Worm (Caenorhabditis elegans) whole organism, L1 larva: ENCODE measurements around the gene F38A1.6.

ENCODE experiments used
- C04F5.9 ChIP-seq: sonication (generic microtip); optimal IDR thresholded peaks from 2 replicates; lab custom pipeline; 2016; ENCODE audit warnings: missing genetic modification characterization, missing compliant biosample characterization
- C34B4.2 ChIP-seq: sonication (generic microtip); optimal IDR thresholded peaks from 2 replicates; lab custom pipeline; 2017; ENCODE audit warnings: mild to moderate bottlenecking, missing genetic modification characterization, missing compliant biosample characterization
- F16B12.6 ChIP-seq: fragments of 150-350 bp; optimal IDR thresholded peaks from 2 replicates; lab custom pipeline; 2014; ENCODE audit warnings: missing biosample characterization, missing genetic modification characterization
- Y116A8C.19 ChIP-seq: sonication (generic microtip); optimal IDR thresholded peaks from 2 replicates; lab custom pipeline; 2016; ENCODE audit warnings: missing compliant biosample characterization, missing genetic modification characterization, borderline replicate concordance
- alr-1 ChIP-seq: fragments of 200-800 bp; sonication (Bioruptor generic); optimal IDR thresholded peaks from 2 replicates; lab custom pipeline; 2018; ENCODE audit warnings: borderline replicate concordance, mild to moderate bottlenecking, missing genetic modification characterization, missing compliant biosample characterization
- ama-1 ChIP-seq: fragments of 150-350 bp; optimal IDR thresholded peaks from 2 replicates; lab custom pipeline; 2014
- ceh-90 ChIP-seq: sonication (generic microtip); optimal IDR thresholded peaks from 2 replicates; lab custom pipeline; 2016; ENCODE audit warnings: missing genetic modification characterization, missing compliant biosample characterization
- dpl-1 ChIP-seq, 3 experiments: fragments of 150-350 bp in 2 of 3; sonication (generic microtip) in 1 of 3; optimal IDR thresholded peaks; 2 replicates each; lab custom pipeline; 2014 to 2017; ENCODE audit warnings: missing biosample characterization in 3 of 3, missing genetic modification characterization in 3 of 3, missing genetic modification reagents in 3 of 3
- dsc-1 ChIP-seq: sonication (generic microtip); optimal IDR thresholded peaks from 2 replicates; lab custom pipeline; 2016; ENCODE audit warnings: mild to moderate bottlenecking, missing genetic modification characterization, missing compliant biosample characterization
- efl-1 ChIP-seq, 4 experiments: fragments of 150-350 bp; optimal IDR thresholded peaks in 3 of 4; peaks in 1 of 4; 1 replicate in 1 of 4; 2 replicates in 3 of 4; lab custom pipeline; 2014; ENCODE audit warnings: missing biosample characterization in 2 of 4, missing genetic modification characterization in 2 of 4, missing genetic modification reagents in 2 of 4
- egl-27 ChIP-seq, 2 experiments: fragments of 150-350 bp in 1 of 2; sonication (generic microtip); optimal IDR thresholded peaks; 3 replicates each; lab custom pipeline; 2017 to 2018; ENCODE audit warnings: missing biosample characterization in 2 of 2, missing genetic modification characterization in 2 of 2, missing genetic modification reagents in 2 of 2
- elt-2 ChIP-seq: sonication (generic microtip); optimal IDR thresholded peaks from 2 replicates; lab custom pipeline; 2016; ENCODE audit warnings: missing genetic modification characterization, mild to moderate bottlenecking, inconsistent platforms, missing compliant biosample characterization, missing genetic modification reagents
- elt-3 ChIP-seq, 6 experiments: fragments of 150-350 bp in 1 of 6; sonication (generic microtip); optimal IDR thresholded peaks; 2 replicates each; lab custom pipeline; 2017 to 2018; ENCODE audit warnings: missing biosample characterization in 6 of 6, missing genetic modification characterization in 6 of 6, inconsistent platforms in 1 of 6
- ets-5 ChIP-seq: fragments of 200-800 bp; sonication (Bioruptor generic); IDR thresholded peaks from 2 replicates; pipeline ENCODE4 v1.3.6; 2022; ENCODE audit warnings: missing genetic modification characterization, missing compliant biosample characterization
- fos-1 ChIP-seq: fragments of 150-350 bp; optimal IDR thresholded peaks from 2 replicates; lab custom pipeline; 2014; ENCODE audit warnings: missing biosample characterization, missing genetic modification characterization
- hlh-4 ChIP-seq: sonication (generic microtip); optimal IDR thresholded peaks from 2 replicates; lab custom pipeline; 2016; ENCODE audit warnings: mild to moderate bottlenecking, missing genetic modification characterization, missing compliant biosample characterization
- hpl-2 ChIP-seq: fragments of 150-350 bp; optimal IDR thresholded peaks from 2 replicates; lab custom pipeline; 2014; ENCODE audit warnings: missing biosample characterization, missing genetic modification reagents, missing genetic modification characterization
- irx-1 ChIP-seq: sonication (generic microtip); optimal IDR thresholded peaks from 2 replicates; lab custom pipeline; 2016; ENCODE audit warnings: missing genetic modification characterization, missing compliant biosample characterization
- jun-1 ChIP-seq: fragments of 150-350 bp; optimal IDR thresholded peaks from 2 replicates; lab custom pipeline; 2014; ENCODE audit warnings: missing biosample characterization, missing genetic modification reagents, missing genetic modification characterization
- lin-15B ChIP-seq: fragments of 150-350 bp; sonication (generic microtip); optimal IDR thresholded peaks from 3 replicates; lab custom pipeline; 2014; ENCODE audit warnings: missing biosample characterization, missing genetic modification characterization
- lsy-2 ChIP-seq, 2 experiments: fragments of 150-350 bp; optimal IDR thresholded peaks; 2 replicates each; lab custom pipeline; 2014; ENCODE audit warnings: missing biosample characterization in 2 of 2, missing genetic modification characterization in 2 of 2
- mdl-1 ChIP-seq, 2 experiments: fragments of 150-350 bp; optimal IDR thresholded peaks; 2 replicates each; lab custom pipeline; 2014 to 2017; ENCODE audit warnings: missing biosample characterization in 2 of 2, missing genetic modification characterization in 2 of 2, inconsistent platforms in 1 of 2
- mep-1 ChIP-seq: fragments of 150-350 bp; optimal IDR thresholded peaks from 2 replicates; lab custom pipeline; 2014; ENCODE audit warnings: missing biosample characterization, missing genetic modification characterization
- nhr-11 ChIP-seq: fragments of 150-350 bp; optimal IDR thresholded peaks from 2 replicates; lab custom pipeline; 2014; ENCODE audit warnings: missing biosample characterization, missing genetic modification characterization
- nhr-19 ChIP-seq: fragments of 200-800 bp; sonication (Bioruptor generic); conservative IDR thresholded peaks from 2 replicates; pipeline ENCODE4 v1.3.6; 2022; ENCODE audit warnings: missing genetic modification characterization, missing compliant biosample characterization
- nhr-20 ChIP-seq: sonication (generic microtip); optimal IDR thresholded peaks from 2 replicates; lab custom pipeline; 2016; ENCODE audit warnings: mild to moderate bottlenecking, missing genetic modification characterization, missing compliant biosample characterization
- nhr-28 ChIP-seq: fragments of 150-350 bp; optimal IDR thresholded peaks from 2 replicates; lab custom pipeline; 2014; ENCODE audit warnings: missing biosample characterization, missing genetic modification characterization
- nhr-85 ChIP-seq: sonication (generic microtip); peaks from one replicate; lab custom pipeline; 2016; ENCODE audit warnings: missing genetic modification characterization, inconsistent platforms, missing compliant biosample characterization
- nhr-90 ChIP-seq: sonication (generic microtip); optimal IDR thresholded peaks from 2 replicates; lab custom pipeline; 2016; ENCODE audit warnings: mild to moderate bottlenecking, missing genetic modification characterization, missing compliant biosample characterization; ENCODE audit not compliant: poor library complexity
- pqm-1 ChIP-seq: sonication (generic microtip); optimal IDR thresholded peaks from 3 replicates; lab custom pipeline; 2017; ENCODE audit warnings: missing biosample characterization, missing genetic modification characterization
- rnt-1 ChIP-seq: sonication (generic microtip); optimal IDR thresholded peaks from 2 replicates; lab custom pipeline; 2016; ENCODE audit warnings: mild to moderate bottlenecking, missing genetic modification characterization, moderate library complexity, missing compliant biosample characterization
- sptf-1 ChIP-seq: fragments of 150-350 bp; optimal IDR thresholded peaks from 2 replicates; lab custom pipeline; 2014; ENCODE audit warnings: missing biosample characterization, missing genetic modification characterization
- tbx-2 ChIP-seq: sonication (generic microtip); optimal IDR thresholded peaks from 2 replicates; lab custom pipeline; 2016; ENCODE audit warnings: missing genetic modification characterization, missing compliant biosample characterization
- unc-30 ChIP-seq: sonication (generic microtip); optimal IDR thresholded peaks from 2 replicates; lab custom pipeline; 2017; ENCODE audit warnings: missing biosample characterization, missing genetic modification characterization
- unc-86 ChIP-seq: sonication (generic microtip); optimal IDR thresholded peaks from 2 replicates; lab custom pipeline; 2016; ENCODE audit warnings: missing genetic modification characterization, missing compliant biosample characterization
- vab-15 ChIP-seq: sonication (generic microtip); optimal IDR thresholded peaks from 2 replicates; lab custom pipeline; 2017; ENCODE audit warnings: missing genotype, mild to moderate bottlenecking, missing genetic modification characterization, missing compliant biosample characterization
- xbp-1 ChIP-seq: sonication (generic microtip); optimal IDR thresholded peaks from 2 replicates; lab custom pipeline; 2016; ENCODE audit warnings: missing genetic modification characterization, missing compliant biosample characterization
- zag-1 ChIP-seq: fragments of 150-350 bp; optimal IDR thresholded peaks from 2 replicates; lab custom pipeline; 2014; ENCODE audit warnings: missing biosample characterization, missing genetic modification characterization

Gene F38A1.6

DNA sequence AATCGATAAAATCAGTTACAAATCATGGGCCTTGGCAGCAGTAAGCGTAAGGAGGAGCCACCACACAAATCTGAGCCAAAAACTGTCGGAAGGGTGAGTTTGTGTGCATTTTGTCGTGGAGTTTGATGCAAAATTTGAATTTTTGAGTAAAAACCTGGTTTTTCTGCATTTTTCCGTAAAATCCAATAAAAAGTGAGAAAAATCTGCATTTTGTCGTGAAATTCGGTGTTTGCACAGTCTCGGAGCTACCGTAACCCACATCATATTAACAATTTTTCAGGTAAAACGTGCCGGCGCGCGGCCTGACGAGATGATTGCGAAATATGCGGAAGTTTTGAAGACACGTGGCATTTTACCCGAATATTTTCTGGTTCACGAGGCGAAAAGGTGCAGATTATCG is 24.2 kb downstream of the F38A1.6 start:
- TF ChIP-seq efl-1 (optimal IDR thresholded peaks at IDR 0.05; lab: Kevin White, UChicago) = no peak
- peak in 1 of 2 experiments; percentile 10 for TF ChIP-seq efl-1 (GFP tag; optimal IDR thresholded peaks at IDR 0.05 in 1 of 2; lab: Kevin White, UChicago)
- TF ChIP-seq nhr-90 (tag; lab: Kevin White, UChicago) = no peak

- TF ChIP-seq pqm-1 (tag; lab: Kevin White, UChicago) (no peak), zag-1 (tag; lab: Kevin White, UChicago) (no peak), nhr-28 (no peak), lsy-2 (tag; optimal IDR thresholded peaks at IDR 0.05; lab: Kevin White, UChicago) (peak in 1 of 2 experiments; percentile 28), lin-15B (no peak), efl-1 (optimal IDR thresholded peaks at IDR 0.05; lab: Kevin White, UChicago) (no peak), efl-1 (GFP tag; optimal IDR thresholded peaks at IDR 0.05 in 1 of 2; lab: Kevin White, UChicago) (peak in 1 of 2 experiments; percentile 3), F16B12.6 (peak; percentile 5)
These were observed 25.4 kb downstream of the F38A1.6 start for ce11 chrIV:1277067-1277466.

DNA sequence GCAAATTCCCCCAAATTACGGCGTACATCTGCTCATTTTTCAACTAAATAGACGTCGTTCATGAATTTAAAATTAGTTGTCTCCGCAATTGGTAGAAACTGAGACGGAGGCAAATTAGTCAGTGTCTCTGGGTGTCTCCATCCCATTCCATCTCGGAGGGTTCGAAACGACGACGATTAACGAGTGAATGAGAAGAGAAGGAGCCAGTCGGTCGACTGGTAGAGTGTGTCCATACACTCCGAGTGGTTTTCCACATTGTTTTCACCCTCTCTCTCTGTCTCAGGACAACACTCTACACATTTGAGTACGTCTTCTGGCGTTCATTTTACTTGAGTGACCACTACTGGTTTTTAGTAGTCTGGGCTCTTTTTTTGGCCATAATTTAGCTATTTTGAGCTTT is 27.3 kb downstream of the F38A1.6 start:
- TF ChIP-seq nhr-11 (tag; lab: Kevin White, UChicago) = no peak

- TF ChIP-seq mdl-1 (tag; optimal IDR thresholded peaks at IDR 0.05; lab: Kevin White, UChicago) (no peak), fos-1 (tag; lab: Kevin White, UChicago) (peak; percentile 12), C34B4.2 (no peak)
These were observed 33.2 kb downstream of the F38A1.6 start for ce11 chrIV:1284877-1285276.

- no peak for TF ChIP-seq sptf-1 (tag; lab: Kevin White, UChicago)
- no peak for TF ChIP-seq unc-30 (tag; lab: Kevin White, UChicago)
- TF ChIP-seq nhr-85 = no peak
- no peak for TF ChIP-seq tbx-2 (tag; lab: Kevin White, UChicago)
- TF ChIP-seq C34B4.2 = no peak
- TF ChIP-seq hlh-4 = no peak
- TF ChIP-seq egl-27 (tag; optimal IDR thresholded peaks at IDR 0.05; lab: Kevin White, UChicago) = no peak
- no peak for TF ChIP-seq efl-1 (optimal IDR thresholded peaks at IDR 0.05; lab: Kevin White, UChicago)
- TF ChIP-seq efl-1 (GFP tag; optimal IDR thresholded peaks at IDR 0.05 in 1 of 2; lab: Kevin White, UChicago) = no peak
- no peak for TF ChIP-seq nhr-90 (tag; lab: Kevin White, UChicago)
- TF ChIP-seq alr-1 (tag; lab: Kevin White, UChicago) = no peak
- no peak for TF ChIP-seq ama-1 (lab: Kevin White, UChicago)
- TF ChIP-seq hpl-2 = no peak
- no peak for TF ChIP-seq irx-1
- TF ChIP-seq elt-3 (tag; optimal IDR thresholded peaks at IDR 0.05; lab: Kevin White, UChicago) = no peak
- TF ChIP-seq, all 84 proteins: peak for 0
These were observed 34.9 kb downstream of the F38A1.6 start for ce11 chrIV:1286549-1286948.

ce11 chrIV:1289327-1289726 is 37.7 kb downstream of the F38A1.6 start, which contains the start of gene plst-1:
Gene plst-1, plus strand, starts transcription at chrIV:1289627.
- TF ChIP-seq nhr-19 (GFP tag; lab: Robert Waterston, UW) (no peak), ets-5 (no peak), dsc-1 (tag; lab: Kevin White, UChicago) (no peak), Y116A8C.19 (tag; lab: Kevin White, UChicago) (no peak), C04F5.9 (tag; lab: Kevin White, UChicago) (no peak), vab-15 (tag; lab: Kevin White, UChicago) (no peak), efl-1 (optimal IDR thresholded peaks at IDR 0.05; lab: Kevin White, UChicago) (no peak), efl-1 (GFP tag; optimal IDR thresholded peaks at IDR 0.05 in 1 of 2; lab: Kevin White, UChicago) (no peak), unc-86 (tag; lab: Kevin White, UChicago) (no peak), C34B4.2 (no peak), hlh-4 (no peak)

ce11 chrIV:1298984-1299383 is 47.3 kb downstream of the F38A1.6 start:
- TF ChIP-seq ceh-90 = no peak
- TF ChIP-seq ets-5 = no peak
- no peak for TF ChIP-seq xbp-1
- no peak for TF ChIP-seq pqm-1 (tag; lab: Kevin White, UChicago)
- TF ChIP-seq elt-2 (tag; lab: Kevin White, UChicago) = no peak
- TF ChIP-seq tbx-2 (tag; lab: Kevin White, UChicago) = no peak
- TF ChIP-seq nhr-20 (tag; lab: Kevin White, UChicago) = no peak
- no peak for TF ChIP-seq rnt-1 (tag; lab: Kevin White, UChicago)
- TF ChIP-seq unc-86 (tag; lab: Kevin White, UChicago) = no peak
- no peak for TF ChIP-seq dpl-1 (GFP tag; optimal IDR thresholded peaks at IDR 0.05; lab: Kevin White, UChicago)
- TF ChIP-seq hlh-4 = no peak
- no peak for TF ChIP-seq lsy-2 (tag; optimal IDR thresholded peaks at IDR 0.05; lab: Kevin White, UChicago)
- no peak for TF ChIP-seq mep-1 (tag; lab: Kevin White, UChicago)
- TF ChIP-seq jun-1 = no peak
- TF ChIP-seq alr-1 (tag; lab: Kevin White, UChicago) = no peak
